Worm (Caenorhabditis elegans) whole organism, L4 larva: ENCODE results near the gene T25D10.1.

Experiments
- ama-1 ChIP-seq: fragments of 150-350 bp; optimal IDR thresholded peaks from 2 replicates; lab custom pipeline; 2014; ENCODE audit warnings: inconsistent platforms, mixed read lengths
- ceh-28 ChIP-seq: fragments of 150-350 bp; optimal IDR thresholded peaks from 2 replicates; lab custom pipeline; 2014; ENCODE audit warnings: missing biosample characterization, missing genetic modification reagents, missing genetic modification characterization
- dmd-8 ChIP-seq: fragments of 200-800 bp; sonication (Bioruptor generic); IDR thresholded peaks from 2 replicates; pipeline ENCODE4 v1.3.6; 2022; ENCODE audit warnings: missing genetic modification characterization, missing compliant biosample characterization
- dve-1 ChIP-seq: sonication (generic microtip); optimal IDR thresholded peaks from 2 replicates; lab custom pipeline; 2017; ENCODE audit warnings: antibody characterized with exemption, mild to moderate bottlenecking, missing genetic modification characterization, missing compliant biosample characterization; ENCODE audit not compliant: insufficient read depth
- fkh-10 ChIP-seq: fragments of 150-350 bp; optimal IDR thresholded peaks from 2 replicates; lab custom pipeline; 2014; ENCODE audit warnings: missing biosample characterization, missing genetic modification reagents, missing genetic modification characterization
- gei-8 ChIP-seq: fragments of 200-800 bp; sonication (Bioruptor generic); optimal IDR thresholded peaks from 2 replicates; lab custom pipeline; 2018; ENCODE audit warnings: mild to moderate bottlenecking, missing genetic modification characterization, missing compliant biosample characterization
- hif-1 ChIP-seq, 2 experiments: sonication (generic microtip); optimal IDR thresholded peaks; 2 replicates each; lab custom pipeline; 2016 to 2017; ENCODE audit warnings: missing compliant biosample characterization in 2 of 2, missing genetic modification characterization in 2 of 2, missing genetic modification reagents in 2 of 2, missing genotype in 2 of 2, mild to moderate bottlenecking in 1 of 2
- lin-13 ChIP-seq: fragments of 150-350 bp; optimal IDR thresholded peaks from 2 replicates; lab custom pipeline; 2014; ENCODE audit warnings: missing biosample characterization, missing genetic modification reagents, missing genetic modification characterization
- nhr-11 ChIP-seq: fragments of 150-350 bp; optimal IDR thresholded peaks from 2 replicates; lab custom pipeline; 2014; ENCODE audit warnings: missing biosample characterization, missing genetic modification characterization
- nhr-28 ChIP-seq: fragments of 150-350 bp; optimal IDR thresholded peaks from 2 replicates; lab custom pipeline; 2014; ENCODE audit warnings: missing biosample characterization, missing genetic modification characterization
- nhr-76 ChIP-seq: fragments of 150-350 bp; optimal IDR thresholded peaks from 2 replicates; lab custom pipeline; 2014; ENCODE audit warnings: missing biosample characterization, missing genetic modification characterization
- pha-4 ChIP-seq, 2 experiments: fragments of 150-350 bp in 1 of 2; fragments of 200-800 bp in 1 of 2; sonication (Bioruptor generic) in 1 of 2; IDR thresholded peaks in 1 of 2; optimal IDR thresholded peaks in 1 of 2; 2 replicates each; pipeline versions ENCODE4 v1.3.6 to Lab custom; 2014 to 2022; ENCODE audit warnings: missing genetic modification characterization in 2 of 2, missing genetic modification reagents in 2 of 2, missing biosample characterization in 1 of 2, missing compliant biosample characterization in 1 of 2
- skn-1 ChIP-seq: fragments of 150-350 bp; optimal IDR thresholded peaks from 2 replicates; lab custom pipeline; 2014; ENCODE audit warnings: missing biosample characterization, missing genetic modification characterization

DNA sequence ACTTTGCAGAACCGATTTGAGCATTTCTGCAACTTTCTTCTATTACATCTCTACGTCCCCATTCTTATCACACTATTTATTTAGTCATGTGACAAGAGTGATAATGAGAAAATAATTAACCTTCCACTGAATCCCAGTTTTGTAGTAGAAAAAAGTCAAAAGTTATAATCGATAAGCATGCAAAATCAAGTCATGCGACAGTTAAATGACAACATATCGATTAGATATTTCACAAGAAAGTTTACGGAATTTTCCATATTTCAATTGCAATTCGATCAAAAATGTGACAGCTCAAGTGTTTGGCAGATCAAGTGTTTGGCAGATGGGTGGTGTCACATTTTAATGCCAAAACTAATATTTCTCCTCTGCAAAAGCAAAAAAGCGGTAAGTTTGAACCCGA, 28.6 kb upstream of the T25D10.1 start:
- no peak for TF ChIP-seq gei-8 (GFP tag; lab: Kevin White, UChicago)
- no peak for TF ChIP-seq nhr-76 (tag; lab: Kevin White, UChicago)
- TF ChIP-seq dmd-8, result no peak
- TF ChIP-seq skn-1 (tag; lab: Kevin White, UChicago), result no peak
- peak; percentile 72 for TF ChIP-seq dve-1 (tag; lab: Kevin White, UChicago)
- no peak for TF ChIP-seq pha-4 (GFP tag; IDR thresholded peaks at IDR 0.05; lab: Robert Waterston, UW)
- TF ChIP-seq pha-4 (tag; optimal IDR thresholded peaks at IDR 0.05; lab: Kevin White, UChicago), result no peak
- TF ChIP-seq nhr-28 (tag; lab: Kevin White, UChicago), result peak; percentile 40
- TF ChIP-seq fkh-10, result no peak
- no peak for TF ChIP-seq lin-13 (GFP tag; lab: Kevin White, UChicago)
- no peak for TF ChIP-seq hif-1 (tag; optimal IDR thresholded peaks at IDR 0.05; lab: Kevin White, UChicago)
- TF ChIP-seq ceh-28 (tag; lab: Kevin White, UChicago), result no peak
- no peak for TF ChIP-seq ama-1 (lab: Kevin White, UChicago)
- no peak for TF ChIP-seq nhr-11 (tag; lab: Kevin White, UChicago)
